Worm (Caenorhabditis elegans) whole organism, young adult: Measurements from ENCODE around the gene cutl-27.

ENCODE experiments used
- K11D2.4 ChIP-seq: fragments of 200-800 bp; sonication (Bioruptor generic); IDR thresholded peaks from 2 replicates; pipeline ENCODE4 v1.3.6; 2022; ENCODE audit warnings: missing genetic modification reagents, missing genetic modification characterization, missing compliant biosample characterization
- attf-5 ChIP-seq: fragments of 200-800 bp; sonication (Bioruptor generic); optimal IDR thresholded peaks from 2 replicates; lab custom pipeline; 2018; ENCODE audit warnings: mild to moderate bottlenecking, missing genetic modification characterization, missing compliant biosample characterization
- lin-26 ChIP-seq: fragments of 200-800 bp; sonication (Bioruptor generic); IDR thresholded peaks from 2 replicates; pipeline ENCODE4 v1.3.6; 2022; ENCODE audit warnings: missing genetic modification reagents, missing genetic modification characterization, missing compliant biosample characterization
- mxl-1 ChIP-seq: sonication (generic microtip); optimal IDR thresholded peaks from 2 replicates; lab custom pipeline; 2016; ENCODE audit warnings: missing genetic modification characterization, missing compliant biosample characterization
- sptf-2 ChIP-seq: fragments of 200-800 bp; sonication (Bioruptor generic); optimal IDR thresholded peaks from 2 replicates; lab custom pipeline; 2018; ENCODE audit warnings: mild to moderate bottlenecking, missing genetic modification characterization, missing compliant biosample characterization

Gene cutl-27

ce11 chrIV:11930572-11930971, 52.2 kb downstream of the cutl-27 start, which contains the start of gene nhx-9:
Gene nhx-9 (plus strand): TSS chrIV:11930872.
- TF ChIP-seq mxl-1 (tag; lab: Kevin White, UChicago) (no peak), attf-5 (GFP tag; lab: Kevin White, UChicago) (no peak), sptf-2 (GFP tag; lab: Kevin White, UChicago) (no peak), K11D2.4 (GFP tag; lab: Robert Waterston, UW) (no peak), lin-26 (GFP tag; lab: Robert Waterston, UW) (no peak)
